Fruit fly (Drosophila melanogaster) Kc167 (cell line): Measurements from ENCODE around the gene Mst27D.

Experiments used
- Sin3A ChIP-seq: fragments of >200 bp; optimal IDR thresholded peaks from 2 replicates; lab custom pipeline; 2018; ENCODE audit warnings: missing external identifiers
- h ChIP-seq: fragments of >200 bp; optimal IDR thresholded peaks from 3 replicates; lab custom pipeline; 2018; ENCODE audit warnings: missing external identifiers
- psq ChIP-seq: fragments of >200 bp; optimal IDR thresholded peaks from 2 replicates; lab custom pipeline; 2017; ENCODE audit warnings: missing external identifiers
- ttk ChIP-seq: sonication (Bioruptor generic); optimal IDR thresholded peaks from 2 replicates; lab custom pipeline; 2017; ENCODE audit warnings: missing external identifiers

dm6 chr2L:7028990-7029389, 31.7 kb downstream of the Mst27D start:
- no peak for TF ChIP-seq h (lab: Kevin White, UChicago)
- TF ChIP-seq Sin3A, result no peak
- TF ChIP-seq psq (lab: Kevin White, UChicago), result no peak
- no peak for TF ChIP-seq ttk
